Worm (Caenorhabditis elegans): ENCODE results near the gene F14F7.7.

F14F7.7 gene

ce11 chrIII:13071432-13072259, 40.9 kb downstream of the F14F7.7 start:
- 0 out of 2 replicates have a peak, but pooled peaks have one; percentile 17 for TF ChIP-seq flt-1 (GFP tag; IDR thresholded peaks at IDR 0.05)
- TF ChIP-seq ztf-23 (GFP tag; IDR thresholded peaks at IDR 0.05) = no peak
